Worm (Caenorhabditis elegans): ENCODE data around the gene fars-3.

Gene fars-3

DNA sequence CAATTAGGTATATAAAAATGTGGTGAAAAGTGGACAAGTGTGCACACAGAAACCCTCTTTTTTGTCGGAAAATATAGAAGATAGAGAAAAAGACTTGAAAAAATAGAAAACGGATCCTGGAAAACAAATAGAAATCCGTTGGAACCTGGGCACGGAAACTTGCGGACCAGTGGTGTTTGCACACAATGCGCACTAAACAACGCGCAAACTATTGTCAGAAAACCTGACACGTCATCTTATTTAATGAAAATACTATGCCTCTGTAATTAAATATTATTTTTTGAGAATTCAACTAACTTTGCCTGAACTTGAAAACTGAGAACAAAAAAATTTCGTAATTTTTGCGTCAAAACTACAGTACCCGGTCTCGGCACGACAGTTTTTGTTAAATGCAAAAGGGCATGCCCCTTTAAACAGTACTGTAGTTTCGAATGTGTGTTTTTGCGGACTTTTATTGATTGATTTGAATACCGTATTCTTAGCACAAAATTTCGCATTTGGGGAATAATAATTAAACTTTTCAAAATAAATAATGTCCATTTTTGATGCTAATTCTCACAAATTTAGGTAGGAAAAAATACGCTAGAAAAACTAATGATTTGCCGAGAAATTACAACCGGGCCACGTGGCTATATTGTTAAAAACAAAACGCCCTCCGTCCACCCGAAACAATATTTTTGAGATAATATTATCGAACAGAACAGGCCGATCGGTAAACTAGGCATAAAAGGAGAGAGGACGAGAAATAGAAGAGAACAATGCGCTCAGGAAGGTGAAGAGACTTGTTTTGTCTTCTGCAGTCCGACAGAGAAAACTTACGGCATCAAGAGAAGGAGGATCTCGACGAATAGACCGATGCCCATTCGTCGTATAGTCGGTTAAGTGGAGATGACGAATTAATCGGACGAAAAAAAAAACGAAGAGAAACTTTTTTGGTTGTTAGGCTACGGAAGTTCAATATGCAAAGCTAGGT lies 35.4 kb upstream of the fars-3 start:
- peak; percentile 75 for TF ChIP-seq xnd-1 (tag; optimal IDR thresholded peaks at IDR 0.05)
- no peak for TF ChIP-seq gei-17 (GFP tag; optimal IDR thresholded peaks at IDR 0.05)
- no peak for TF ChIP-seq akir-1 (GFP tag; optimal IDR thresholded peaks at IDR 0.05)
- peak; percentile 37 for TF ChIP-seq tbp1 (GFP tag; optimal IDR thresholded peaks at IDR 0.05)
- no peak for TF ChIP-seq unc-130 (GFP tag; optimal IDR thresholded peaks at IDR 0.05)
- peak; percentile 70 for TF ChIP-seq ceh-91 (GFP tag; IDR thresholded peaks at IDR 0.05)
- TF ChIP-seq lin-54 (GFP tag; optimal IDR thresholded peaks at IDR 0.05), result peak; percentile 47
- TF ChIP-seq snpc-3.4 (tag; optimal IDR thresholded peaks at IDR 0.05), result peak; percentile 38
- peak; percentile 98 for TF ChIP-seq lsl-1 (GFP tag; optimal IDR thresholded peaks at IDR 0.05)
- peak; percentile 79 to 85 for TF ChIP-seq let-607 (tag; optimal IDR thresholded peaks at IDR 0.05)
- TF ChIP-seq F49E8.2 (tag; optimal IDR thresholded peaks at IDR 0.05; ENCODE audit: insufficient read depth), result peak; percentile 72
- peak; percentile 64 for TF ChIP-seq madf-8 (GFP tag; conservative IDR thresholded peaks at IDR 0.05)
- TF ChIP-seq B0019.2 (GFP tag; conservative IDR thresholded peaks at IDR 0.05), result peak; percentile 38; the same call in 1 of the 2 replicates
- 0 out of 2 replicates have a peak, but pooled peaks have one; percentile 26 for TF ChIP-seq nfyb-1 (GFP tag; IDR thresholded peaks at IDR 0.05)
- TF ChIP-seq madf-3 (GFP tag; IDR thresholded peaks at IDR 0.05), result no peak
- TF ChIP-seq D2030.7 (GFP tag; IDR thresholded peaks at IDR 0.05), result peak; percentile 76
- no peak for TF ChIP-seq lin-40 (tag; optimal IDR thresholded peaks at IDR 0.05)
- TF ChIP-seq hmg-1.2 (GFP tag; IDR thresholded peaks at IDR 0.05), result peak; percentile 15; the same call in 1 of the 2 replicates
- peak; percentile 98 for TF ChIP-seq athp-1 (tag; optimal IDR thresholded peaks at IDR 0.05)
- TF ChIP-seq madf-6 (GFP tag; IDR thresholded peaks at IDR 0.05), result peak; percentile 87
- peak; percentile 24 for TF ChIP-seq efl-1 (GFP tag; optimal IDR thresholded peaks at IDR 0.05)
- TF ChIP-seq F33H1.4 (GFP tag; IDR thresholded peaks at IDR 0.05), result peak; percentile 83

DNA sequence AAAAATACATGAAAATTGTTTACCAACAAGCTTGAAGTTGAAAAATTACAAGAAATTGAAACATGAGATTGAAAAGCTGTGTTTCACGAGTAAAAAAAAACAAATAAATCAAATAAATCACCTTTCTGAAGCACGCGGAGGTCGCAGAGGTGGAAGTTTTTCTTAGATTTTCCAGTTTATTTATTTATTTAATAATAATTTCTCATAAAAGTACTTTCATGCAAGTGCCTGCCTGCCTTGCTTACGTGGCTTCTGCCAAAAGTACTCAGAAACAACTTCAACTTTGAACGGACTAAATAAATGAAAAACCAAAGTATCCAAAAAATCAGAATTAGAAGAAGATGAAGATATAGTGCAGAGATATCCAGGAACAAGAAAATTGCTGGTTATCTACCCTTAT lies 32.7 kb upstream of the fars-3 start, which contains the start of gene acp-2:
Gene acp-2, minus strand, starts transcription at position 101 of the 400 bp plus-strand sequence.
- TF ChIP-seq lin-40 (tag; optimal IDR thresholded peaks at IDR 0.05) (no peak), ama-1 (optimal IDR thresholded peaks at IDR 0.05) (no peak), ama-1 (GFP tag; optimal IDR thresholded peaks at IDR 0.05) (no peak), pha-4 (tag; optimal IDR thresholded peaks at IDR 0.05) (no peak), somi-1 (GFP tag; optimal IDR thresholded peaks at IDR 0.05) (no peak), ccch-3 (GFP tag; optimal IDR thresholded peaks at IDR 0.05) (no peak), ztf-26 (tag; optimal IDR thresholded peaks at IDR 0.05) (no peak), athp-1 (tag; optimal IDR thresholded peaks at IDR 0.05) (no peak), sptf-2 (GFP tag; optimal IDR thresholded peaks at IDR 0.05) (no peak), bed-2 (GFP tag; IDR thresholded peaks at IDR 0.05) (no peak)

DNA sequence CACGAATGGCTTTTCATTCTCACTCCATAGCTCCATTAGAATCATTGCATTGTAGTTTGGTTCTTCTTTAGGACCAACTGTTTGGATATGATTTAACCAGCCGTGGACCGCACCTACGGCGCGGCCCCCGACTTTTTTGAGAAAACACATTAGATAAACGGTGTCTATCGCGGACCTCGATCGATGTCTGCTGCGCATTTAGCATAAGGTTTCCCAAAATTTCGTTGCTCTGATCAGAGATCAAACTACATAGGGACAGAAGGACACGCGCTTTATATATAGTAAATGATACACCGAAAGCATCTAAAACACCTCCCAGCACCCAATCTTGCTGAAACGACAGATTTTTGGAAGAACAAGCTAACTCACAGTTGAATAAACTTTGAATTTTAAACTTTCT lies 31.7 kb upstream of the fars-3 start:
- TF ChIP-seq hmg-1.2 (GFP tag; IDR thresholded peaks at IDR 0.05), result peak; percentile 46
- TF ChIP-seq snpc-1.1 (tag; optimal IDR thresholded peaks at IDR 0.05; ENCODE audit: insufficient read depth), result peak; percentile 51
- TF ChIP-seq attf-6 (GFP tag; IDR thresholded peaks at IDR 0.05), result 0 out of 2 replicates have a peak, but pooled peaks have one; percentile 67
- TF ChIP-seq snpc-4 (GFP tag; optimal IDR thresholded peaks at IDR 0.05), result peak; percentile 33
- TF ChIP-seq snpc-4 (tag; optimal IDR thresholded peaks at IDR 0.05), result peak in 2 of 4 experiments; percentile 55 to 85
- peak; percentile 61 for TF ChIP-seq pbrm-1 (GFP tag; IDR thresholded peaks at IDR 0.05)
